Fruit fly (Drosophila melanogaster) whole organism, wandering third instar larva: ENCODE data around the gene CG42717.

Source experiments
- Abd-B ChIP-seq: fragments of >200 bp; optimal IDR thresholded peaks from 2 replicates; lab custom pipeline; 2017; ENCODE audit warnings: missing biosample characterization, missing genetic modification characterization
- CG32264 ChIP-seq: fragments of 200-800 bp; sonication (Bioruptor generic); optimal IDR thresholded peaks from 2 replicates; lab custom pipeline; 2016; ENCODE audit warnings: missing biosample characterization, missing genetic modification characterization
- CG9705 ChIP-seq: fragments of 200-800 bp; sonication (Bioruptor generic); optimal IDR thresholded peaks from 2 replicates; lab custom pipeline; 2018; ENCODE audit warnings: missing biosample characterization, mild to moderate bottlenecking, missing genetic modification characterization
- CrebA ChIP-seq: fragments of 200-800 bp; sonication (Bioruptor generic); optimal IDR thresholded peaks from 2 replicates; lab custom pipeline; 2016; ENCODE audit warnings: missing biosample characterization, mild to moderate bottlenecking, missing genetic modification characterization, borderline replicate concordance
- Dfd ChIP-seq: fragments of >200 bp; optimal IDR thresholded peaks from 2 replicates; lab custom pipeline; 2017; ENCODE audit warnings: missing biosample characterization, missing genetic modification characterization
- Dif ChIP-seq: fragments of 200-275, 200-300 bp; sonication (Bioruptor generic); optimal IDR thresholded peaks from 2 replicates; lab custom pipeline; 2018; ENCODE audit warnings: missing biosample characterization, missing genetic modification characterization; ENCODE audit not compliant: partially characterized antibody
- GATAd ChIP-seq: sonication (Bioruptor generic); optimal IDR thresholded peaks from 2 replicates; lab custom pipeline; 2016; ENCODE audit warnings: missing biosample characterization, missing genetic modification characterization
- HLH106 ChIP-seq: fragments of 200-800 bp; optimal IDR thresholded peaks from 3 replicates; lab custom pipeline; 2019; ENCODE audit warnings: missing biosample characterization, mild to moderate bottlenecking, missing genetic modification characterization, moderate library complexity
- Hnf4 ChIP-seq: fragments of 200-800 bp; sonication (Bioruptor generic); optimal IDR thresholded peaks from 2 replicates; lab custom pipeline; 2016; ENCODE audit warnings: missing biosample characterization, mild to moderate bottlenecking, missing genetic modification characterization
- Hr78 ChIP-seq: fragments of >200 bp; optimal IDR thresholded peaks from 2 replicates; lab custom pipeline; 2017; ENCODE audit warnings: missing biosample characterization, missing genetic modification characterization
- Hr83 ChIP-seq: fragments of 200-300 bp; sonication (Bioruptor generic); optimal IDR thresholded peaks from 2 replicates; lab custom pipeline; 2016; ENCODE audit warnings: missing biosample characterization, mild to moderate bottlenecking, missing genetic modification characterization, moderate library complexity; ENCODE audit not compliant: poor library complexity, severe bottlenecking
- Jra ChIP-seq: sonication (Bioruptor generic); optimal IDR thresholded peaks from 2 replicates; lab custom pipeline; 2016; ENCODE audit warnings: missing biosample characterization, missing genetic modification characterization
- Mio ChIP-seq: sonication (Bioruptor generic); optimal IDR thresholded peaks from 2 replicates; lab custom pipeline; 2016; ENCODE audit warnings: missing biosample characterization, missing genetic modification characterization
- Myc ChIP-seq: fragments of >200 bp; optimal IDR thresholded peaks from 2 replicates; lab custom pipeline; 2017
- N ChIP-seq: fragments of >200 bp; optimal IDR thresholded peaks from 2 replicates; lab custom pipeline; 2018; ENCODE audit warnings: missing biosample characterization, missing external identifiers, missing genetic modification characterization
- OdsH ChIP-seq: fragments of 200-800 bp; sonication (Bioruptor generic); optimal IDR thresholded peaks from 2 replicates; lab custom pipeline; 2016; ENCODE audit warnings: missing biosample characterization, mild to moderate bottlenecking, missing genetic modification characterization
- Rel ChIP-seq, 2 experiments: fragments of 200-800 bp; sonication (Bioruptor generic) in 1 of 2; optimal IDR thresholded peaks; 2 replicates in 1 of 2; 3 replicates in 1 of 2; lab custom pipeline; 2016 to 2019; ENCODE audit warnings: mild to moderate bottlenecking in 2 of 2, missing biosample characterization in 2 of 2, missing genetic modification characterization in 2 of 2, moderate library complexity in 1 of 2
- Sp1 ChIP-seq: fragments of 200-800 bp; sonication (Bioruptor generic); optimal IDR thresholded peaks from 3 replicates; lab custom pipeline; 2019; ENCODE audit warnings: missing biosample characterization, mild to moderate bottlenecking, missing genetic modification characterization, moderate library complexity
- Vsx2 ChIP-seq: fragments of 200-300, 225-300 bp; sonication (Bioruptor generic); optimal IDR thresholded peaks from 2 replicates; lab custom pipeline; 2018; ENCODE audit warnings: missing biosample characterization, missing genetic modification characterization; ENCODE audit not compliant: partially characterized antibody
- br ChIP-seq: fragments of 200-800 bp; sonication (Bioruptor generic); optimal IDR thresholded peaks from 2 replicates; lab custom pipeline; 2016; ENCODE audit warnings: missing biosample characterization, missing genetic modification characterization
- brk ChIP-seq: fragments of 200-800 bp; sonication (Bioruptor generic); optimal IDR thresholded peaks from 2 replicates; lab custom pipeline; 2016; ENCODE audit warnings: missing biosample characterization, mild to moderate bottlenecking, missing genetic modification characterization
- dl ChIP-seq, 2 experiments: fragments of 175-275, 200-275 bp in 1 of 2; fragments of 200-275 bp in 1 of 2; sonication (Bioruptor generic); optimal IDR thresholded peaks; lab custom pipeline; 2018; ENCODE audit warnings: mild to moderate bottlenecking in 2 of 2, missing biosample characterization in 2 of 2, missing genetic modification characterization in 2 of 2, moderate library complexity in 2 of 2; ENCODE audit not compliant: partially characterized antibody in 2 of 2, insufficient read depth in 1 of 2
- dmrt93B ChIP-seq: fragments of 200-800 bp; sonication (Bioruptor generic); optimal IDR thresholded peaks from 2 replicates; lab custom pipeline; 2018; ENCODE audit warnings: missing biosample characterization, mild to moderate bottlenecking, missing genetic modification characterization
- dsf ChIP-seq: sonication (Bioruptor generic); optimal IDR thresholded peaks from 2 replicates; lab custom pipeline; 2016; ENCODE audit warnings: missing biosample characterization, missing genetic modification characterization, borderline replicate concordance
- ey ChIP-seq: fragments of 200-800 bp; sonication (Bioruptor generic); optimal IDR thresholded peaks from 2 replicates; lab custom pipeline; 2016; ENCODE audit warnings: missing biosample characterization, missing genetic modification characterization
- foxo ChIP-seq, 2 experiments: fragments of 200-800 bp; sonication (Bioruptor generic); optimal IDR thresholded peaks; 2 replicates in 1 of 2; 3 replicates in 1 of 2; lab custom pipeline; 2016 to 2017; ENCODE audit warnings: missing biosample characterization in 2 of 2, missing genetic modification characterization in 2 of 2
- fru ChIP-seq: fragments of 200-800 bp; sonication (Bioruptor generic); optimal IDR thresholded peaks from 3 replicates; lab custom pipeline; 2016; ENCODE audit warnings: missing biosample characterization, mild to moderate bottlenecking, missing genetic modification characterization
- h ChIP-seq: fragments of 200-800 bp; sonication (Bioruptor generic); optimal IDR thresholded peaks from 3 replicates; lab custom pipeline; 2016; ENCODE audit warnings: missing biosample characterization, mild to moderate bottlenecking, missing genetic modification characterization
- jim ChIP-seq: fragments of 175-275, 200-325 bp; sonication (Bioruptor generic); optimal IDR thresholded peaks from 2 replicates; lab custom pipeline; 2016; ENCODE audit warnings: missing biosample characterization, mild to moderate bottlenecking, missing genetic modification characterization
- lola ChIP-seq: fragments of >200 bp; optimal IDR thresholded peaks from 2 replicates; lab custom pipeline; 2017; ENCODE audit warnings: missing biosample characterization, missing genetic modification characterization
- pan ChIP-seq: fragments of >200 bp; optimal IDR thresholded peaks from 2 replicates; lab custom pipeline; 2017
- psq ChIP-seq: fragments of 200-800 bp; sonication (Bioruptor generic); optimal IDR thresholded peaks from 3 replicates; lab custom pipeline; 2017; ENCODE audit warnings: missing biosample characterization, mild to moderate bottlenecking, missing genetic modification characterization, moderate library complexity
- rgr ChIP-seq: fragments of 200-800 bp; sonication (Bioruptor generic); optimal IDR thresholded peaks from 3 replicates; lab custom pipeline; 2016; ENCODE audit warnings: missing biosample characterization, mild to moderate bottlenecking, missing genetic modification characterization
- sage ChIP-seq: fragments of 200-800 bp; sonication (Bioruptor generic); optimal IDR thresholded peaks from 2 replicates; lab custom pipeline; 2016; ENCODE audit warnings: missing biosample characterization, mild to moderate bottlenecking, missing genetic modification characterization
- sv ChIP-seq: fragments of 200-800 bp; sonication (Bioruptor generic); optimal IDR thresholded peaks from 3 replicates; lab custom pipeline; 2016; ENCODE audit warnings: missing biosample characterization, missing genetic modification characterization
- tai ChIP-seq: sonication (Bioruptor generic); optimal IDR thresholded peaks from 2 replicates; lab custom pipeline; 2016; ENCODE audit warnings: missing biosample characterization, missing genetic modification characterization
- usp ChIP-seq: fragments of >200 bp; optimal IDR thresholded peaks from 2 replicates; lab custom pipeline; 2017; ENCODE audit warnings: missing biosample characterization, missing genetic modification characterization
- woc ChIP-seq: sonication (Bioruptor generic); optimal IDR thresholded peaks from 2 replicates; lab custom pipeline; 2016; ENCODE audit warnings: missing biosample characterization, mild to moderate bottlenecking, missing genetic modification characterization

Gene CG42717

dm6 chr3L:16045831-16046336 lies 12.9 kb upstream of the CG42717 start:
- peak; percentile 97 for TF ChIP-seq Sp1
- TF ChIP-seq lola, result no peak
- no peak for TF ChIP-seq Myc (lab: Kevin White, UChicago)
- TF ChIP-seq sage (GFP tag; lab: Kevin White, UChicago), result peak; percentile 94
- TF ChIP-seq dl (GFP tag; optimal IDR thresholded peaks at IDR 0.05; lab: Kevin White, UChicago; ENCODE audit: insufficient read depth in 1 of 2, partially characterized antibody in 2 of 2), result no peak
- TF ChIP-seq woc (GFP tag; lab: Kevin White, UChicago), result peak; percentile 99
- peak; percentile 2 for TF ChIP-seq jim (GFP tag; lab: Kevin White, UChicago)
- peak; percentile 94 for TF ChIP-seq Rel (GFP tag; optimal IDR thresholded peaks at IDR 0.05; lab: Kevin White, UChicago)
- peak; percentile 94 for TF ChIP-seq Rel (tag; optimal IDR thresholded peaks at IDR 0.05; lab: Kevin White, UChicago)
- TF ChIP-seq CG32264 (GFP tag; lab: Kevin White, UChicago), result peak; percentile 95
- peak; percentile 69 for TF ChIP-seq Hr83 (GFP tag; lab: Kevin White, UChicago)
- TF ChIP-seq h (GFP tag; lab: Kevin White, UChicago), result peak; percentile 98
- TF ChIP-seq Abd-B (GFP tag; lab: Kevin White, UChicago), result no peak
- TF ChIP-seq psq (GFP tag; lab: Kevin White, UChicago), result peak; percentile 95
- TF ChIP-seq HLH106, result peak; percentile 96
- peak; percentile 97 for TF ChIP-seq fru (GFP tag; lab: Kevin White, UChicago)
- TF ChIP-seq Mio (GFP tag; lab: Kevin White, UChicago), result peak; percentile 82
- peak; percentile 97 for TF ChIP-seq ey
- TF ChIP-seq OdsH (GFP tag; lab: Kevin White, UChicago), result peak; percentile 97
- TF ChIP-seq Dfd (GFP tag; lab: Kevin White, UChicago), result no peak
- peak; percentile 98 for TF ChIP-seq rgr
- TF ChIP-seq tai (GFP tag; lab: Kevin White, UChicago), result peak; percentile 90
- peak; percentile 95 for TF ChIP-seq sv
- no peak for TF ChIP-seq Vsx2 (GFP tag; lab: Kevin White, UChicago)
- peak; percentile 95 for TF ChIP-seq Hnf4 (GFP tag; lab: Kevin White, UChicago)
- peak; percentile 91 for TF ChIP-seq Jra (GFP tag; lab: Kevin White, UChicago)
- no peak for TF ChIP-seq N (GFP tag; lab: Kevin White, UChicago)
- peak; percentile 50 for TF ChIP-seq GATAd (GFP tag; lab: Kevin White, UChicago)
- TF ChIP-seq pan (lab: Kevin White, UChicago), result no peak
- peak; percentile 71 for TF ChIP-seq dmrt93B
- TF ChIP-seq Dif (GFP tag; lab: Kevin White, UChicago), result no peak
- TF ChIP-seq dsf (GFP tag; lab: Kevin White, UChicago), result peak; percentile 90
- TF ChIP-seq brk (GFP tag; lab: Kevin White, UChicago), result peak; percentile 98
- peak; percentile 88 to 97 for TF ChIP-seq foxo (GFP tag; optimal IDR thresholded peaks at IDR 0.05; lab: Kevin White, UChicago)
- TF ChIP-seq br (GFP tag; lab: Kevin White, UChicago), result peak; percentile 98
- TF ChIP-seq CG9705 (GFP tag; lab: Kevin White, UChicago), result peak; percentile 87
- no peak for TF ChIP-seq Hr78 (GFP tag; lab: Kevin White, UChicago)
- TF ChIP-seq usp (GFP tag; lab: Kevin White, UChicago), result no peak
- peak; percentile 96 for TF ChIP-seq CrebA (GFP tag; lab: Kevin White, UChicago)

dm6 chr3L:16045083-16045830 lies 12.3 kb upstream of the CG42717 start:
- TF ChIP-seq OdsH (GFP tag; lab: Kevin White, UChicago) (peak; percentile 58), lola (no peak), rgr (peak; percentile 8), h (GFP tag; lab: Kevin White, UChicago) (peak; percentile 48), Rel (GFP tag; optimal IDR thresholded peaks at IDR 0.05; lab: Kevin White, UChicago) (no peak), Rel (tag; optimal IDR thresholded peaks at IDR 0.05; lab: Kevin White, UChicago) (peak; percentile 10), fru (GFP tag; lab: Kevin White, UChicago) (peak; percentile 17), dsf (GFP tag; lab: Kevin White, UChicago) (no peak)
